Worm (Caenorhabditis elegans): ENCODE results near the gene T05H4.15.

Gene T05H4.15

ce11 chrV:6414985-6415384 lies 26.5 kb downstream of the T05H4.15 start, which contains the start of gene cht-6:
Gene cht-6 (plus strand): TSS chrV:6414993.
- TF ChIP-seq dao-5 (tag; optimal IDR thresholded peaks at IDR 0.05) (no peak), him-1 (tag; optimal IDR thresholded peaks at IDR 0.05) (no peak), W03F9.2 (tag; optimal IDR thresholded peaks at IDR 0.05) (no peak)

ce11 chrV:6414469-6414868 lies 27.0 kb downstream of the T05H4.15 start:
- TF ChIP-seq W03F9.2 (tag; optimal IDR thresholded peaks at IDR 0.05) (no peak), dao-5 (tag; optimal IDR thresholded peaks at IDR 0.05) (no peak), him-1 (tag; optimal IDR thresholded peaks at IDR 0.05) (no peak)

- TF ChIP-seq dao-5 (tag; optimal IDR thresholded peaks at IDR 0.05): no peak
- no peak for TF ChIP-seq him-1 (tag; optimal IDR thresholded peaks at IDR 0.05)
- TF ChIP-seq W03F9.2 (tag; optimal IDR thresholded peaks at IDR 0.05): no peak
Measured at ce11 chrV:6413057-6413456, 28.5 kb downstream of the T05H4.15 start.

- TF ChIP-seq him-1 (tag; optimal IDR thresholded peaks at IDR 0.05): no peak
- TF ChIP-seq dao-5 (tag; optimal IDR thresholded peaks at IDR 0.05): no peak
- TF ChIP-seq W03F9.2 (tag; optimal IDR thresholded peaks at IDR 0.05): no peak
Measured at ce11 chrV:6411161-6411560, 30.4 kb downstream of the T05H4.15 start.

ce11 chrV:6408733-6409227 lies 32.7 kb downstream of the T05H4.15 start, which contains the start of gene bcf-1:
Gene bcf-1 (minus strand): TSS chrV:6408783.
- no peak for TF ChIP-seq dao-5 (tag; optimal IDR thresholded peaks at IDR 0.05)
- TF ChIP-seq him-1 (tag; optimal IDR thresholded peaks at IDR 0.05): no peak

- TF ChIP-seq dao-5 (tag; optimal IDR thresholded peaks at IDR 0.05): no peak
- no peak for TF ChIP-seq W03F9.2 (tag; optimal IDR thresholded peaks at IDR 0.05)
- TF ChIP-seq him-1 (tag; optimal IDR thresholded peaks at IDR 0.05): no peak
Measured at ce11 chrV:6407587-6407986, 33.9 kb downstream of the T05H4.15 start.

- TF ChIP-seq dao-5 (tag; optimal IDR thresholded peaks at IDR 0.05) (no peak), W03F9.2 (tag; optimal IDR thresholded peaks at IDR 0.05) (no peak), him-1 (tag; optimal IDR thresholded peaks at IDR 0.05) (no peak)
Measured at ce11 chrV:6400950-6401551, 40.5 kb downstream of the T05H4.15 start.

- TF ChIP-seq him-1 (tag; optimal IDR thresholded peaks at IDR 0.05) (no peak), W03F9.2 (tag; optimal IDR thresholded peaks at IDR 0.05) (no peak), dao-5 (tag; optimal IDR thresholded peaks at IDR 0.05) (no peak)
Measured at ce11 chrV:6400528-6400927, 41.0 kb downstream of the T05H4.15 start.

- no peak for TF ChIP-seq dao-5 (tag; optimal IDR thresholded peaks at IDR 0.05)
- TF ChIP-seq him-1 (tag; optimal IDR thresholded peaks at IDR 0.05): no peak
- no peak for TF ChIP-seq W03F9.2 (tag; optimal IDR thresholded peaks at IDR 0.05)
Measured at ce11 chrV:6399831-6400230, 41.7 kb downstream of the T05H4.15 start, which contains the start of gene gfi-1. Gene gfi-1 (minus strand): TSS chrV:6399931.

ce11 chrV:6398922-6399321 lies 42.6 kb downstream of the T05H4.15 start:
- TF ChIP-seq dao-5 (tag; optimal IDR thresholded peaks at IDR 0.05): no peak
- no peak for TF ChIP-seq him-1 (tag; optimal IDR thresholded peaks at IDR 0.05)
- TF ChIP-seq W03F9.2 (tag; optimal IDR thresholded peaks at IDR 0.05): no peak

Measured in whole organism, L4/young adult.